Worm (Caenorhabditis elegans) whole organism, L4 larva: ENCODE measurements around the gene pfs-2.

Experiments used
- F44E2.7 ChIP-seq: fragments of 200-800 bp; sonication (Bioruptor generic); IDR thresholded peaks from 2 replicates; pipeline ENCODE4 v2.1.2; 2022; ENCODE audit warnings: missing genetic modification characterization, missing compliant biosample characterization
- ZK337.2 ChIP-seq: fragments of 200-800 bp; sonication (Bioruptor generic); IDR thresholded peaks from 2 replicates; pipeline ENCODE4 v1.3.6; 2022; ENCODE audit warnings: missing genetic modification reagents, missing genetic modification characterization, missing compliant biosample characterization
- aly-2 ChIP-seq: sonication (generic microtip); optimal IDR thresholded peaks from 2 replicates; lab custom pipeline; 2018; ENCODE audit warnings: missing biosample characterization, missing genetic modification characterization
- ceh-62 ChIP-seq: sonication (generic microtip); optimal IDR thresholded peaks from 2 replicates; lab custom pipeline; 2017; ENCODE audit warnings: missing biosample characterization, missing genetic modification characterization
- ctbp-1 ChIP-seq: fragments of 200-800 bp; sonication (Bioruptor generic); IDR thresholded peaks from 2 replicates; pipeline ENCODE4 v1.3.6; 2022; ENCODE audit warnings: missing genetic modification reagents, missing genetic modification characterization, missing compliant biosample characterization
- daf-12 ChIP-seq: fragments of 150-350 bp; optimal IDR thresholded peaks from 2 replicates; lab custom pipeline; 2014; ENCODE audit warnings: missing biosample characterization, missing genetic modification reagents, missing genetic modification characterization
- daf-16 ChIP-seq, 3 experiments: sonication (generic microtip); optimal IDR thresholded peaks; 2 replicates each; lab custom pipeline; 2016 to 2017; ENCODE audit warnings: missing genetic modification characterization in 3 of 3, missing genetic modification reagents in 3 of 3, mild to moderate bottlenecking in 2 of 3, missing compliant biosample characterization in 2 of 3, missing biosample characterization in 1 of 3, moderate library complexity in 1 of 3
- daf-8 ChIP-seq: fragments of 200-800 bp; sonication (Bioruptor generic); IDR thresholded peaks from 2 replicates; pipeline ENCODE4 v1.3.6; 2022; ENCODE audit warnings: missing genetic modification characterization, missing compliant biosample characterization
- egl-43 ChIP-seq: fragments of 200-800 bp; sonication (Bioruptor generic); IDR thresholded peaks from 2 replicates; pipeline ENCODE4 v1.3.6; 2022; ENCODE audit warnings: missing genetic modification reagents, missing genetic modification characterization, missing compliant biosample characterization
- hif-1 ChIP-seq, 2 experiments: sonication (generic microtip); optimal IDR thresholded peaks; 2 replicates each; lab custom pipeline; 2016 to 2017; ENCODE audit warnings: missing compliant biosample characterization in 2 of 2, missing genetic modification characterization in 2 of 2, missing genetic modification reagents in 2 of 2, missing genotype in 2 of 2, mild to moderate bottlenecking in 1 of 2
- hlh-11 ChIP-seq: fragments of 200-800 bp; sonication (Bioruptor generic); optimal IDR thresholded peaks from 2 replicates; lab custom pipeline; 2018; ENCODE audit warnings: mild to moderate bottlenecking, missing genetic modification characterization, missing compliant biosample characterization
- hlh-30 ChIP-seq: sonication (generic microtip); optimal IDR thresholded peaks from 2 replicates; lab custom pipeline; 2017; ENCODE audit warnings: antibody characterized with exemption, mild to moderate bottlenecking, missing genetic modification characterization, missing compliant biosample characterization; ENCODE audit not compliant: insufficient read depth
- hmg-1.1 ChIP-seq: fragments of 200-800 bp; sonication (Bioruptor generic); IDR thresholded peaks from 2 replicates; pipeline ENCODE4 v1.3.6; 2022; ENCODE audit warnings: missing genetic modification reagents, missing genetic modification characterization, missing compliant biosample characterization
- lim-7 ChIP-seq: fragments of 200-800 bp; sonication (Bioruptor generic); IDR thresholded peaks from 2 replicates; pipeline ENCODE4 v1.3.6; 2022; ENCODE audit warnings: missing genetic modification characterization, missing compliant biosample characterization
- lin-29 ChIP-seq: fragments of 200-800 bp; sonication (Bioruptor generic); IDR thresholded peaks from 2 replicates; pipeline ENCODE4 v1.3.6; 2022; ENCODE audit warnings: missing genetic modification reagents, missing genetic modification characterization, missing compliant biosample characterization
- lin-38 ChIP-seq: fragments of 200-800 bp; sonication (Bioruptor generic); IDR thresholded peaks from 2 replicates; pipeline ENCODE4 v1.3.6; 2022; ENCODE audit warnings: missing genetic modification reagents, missing genetic modification characterization, missing compliant biosample characterization
- lsy-2 ChIP-seq, 2 experiments: fragments of 150-350 bp in 1 of 2; sonication (generic microtip) in 1 of 2; optimal IDR thresholded peaks; 2 replicates each; lab custom pipeline; 2014 to 2017; ENCODE audit warnings: missing biosample characterization in 2 of 2, missing genetic modification characterization in 2 of 2
- mep-1 ChIP-seq: fragments of 150-350 bp; sonication (generic microtip); optimal IDR thresholded peaks from 3 replicates; lab custom pipeline; 2014; ENCODE audit warnings: missing biosample characterization, missing genetic modification characterization
- nhr-10 ChIP-seq: fragments of 150-350 bp; optimal IDR thresholded peaks from 2 replicates; lab custom pipeline; 2014; ENCODE audit warnings: missing biosample characterization, missing genetic modification characterization
- nhr-25 ChIP-seq: sonication (generic microtip); optimal IDR thresholded peaks from 2 replicates; lab custom pipeline; 2017; ENCODE audit warnings: missing genetic modification characterization, mild to moderate bottlenecking, missing compliant biosample characterization, antibody characterized with exemption, moderate library complexity, borderline replicate concordance; ENCODE audit not compliant: insufficient read depth
- nhr-48 ChIP-seq: sonication (generic microtip); optimal IDR thresholded peaks from 2 replicates; lab custom pipeline; 2016; ENCODE audit warnings: mild to moderate bottlenecking, missing genetic modification characterization, missing compliant biosample characterization
- nhr-6 ChIP-seq: fragments of 150-350 bp; optimal IDR thresholded peaks from 2 replicates; lab custom pipeline; 2014; ENCODE audit warnings: missing biosample characterization, missing genetic modification characterization
- php-3 ChIP-seq: fragments of 200-800 bp; sonication (Bioruptor generic); IDR thresholded peaks from 2 replicates; pipeline ENCODE4 v1.3.6; 2022; ENCODE audit warnings: missing genetic modification reagents, missing genetic modification characterization, missing compliant biosample characterization
- pqm-1 ChIP-seq: sonication (generic microtip); optimal IDR thresholded peaks from 2 replicates; lab custom pipeline; 2017; ENCODE audit warnings: missing biosample characterization, missing genetic modification characterization
- rbr-2 ChIP-seq: sonication (generic microtip); optimal IDR thresholded peaks from 2 replicates; lab custom pipeline; 2016; ENCODE audit warnings: missing genotype, missing genetic modification characterization, missing compliant biosample characterization
- saeg-2 ChIP-seq: fragments of 200-800 bp; sonication (Bioruptor generic); IDR thresholded peaks from 2 replicates; pipeline ENCODE4 v1.3.6; 2022; ENCODE audit warnings: missing genetic modification reagents, missing genetic modification characterization, missing compliant biosample characterization
- sdz-12 ChIP-seq: fragments of 200-800 bp; sonication (Bioruptor generic); optimal IDR thresholded peaks from 2 replicates; lab custom pipeline; 2018; ENCODE audit warnings: mild to moderate bottlenecking, missing genetic modification characterization, missing compliant biosample characterization
- tag-97 ChIP-seq: fragments of 200-800 bp; sonication (Bioruptor generic); IDR thresholded peaks from 2 replicates; pipeline ENCODE4 v1.3.6; 2022; ENCODE audit warnings: missing genetic modification characterization, missing compliant biosample characterization
- tra-1 ChIP-seq: fragments of 200-800 bp; sonication (Bioruptor generic); IDR thresholded peaks from 2 replicates; pipeline ENCODE4 v1.3.6; 2022; ENCODE audit warnings: missing genetic modification reagents, missing genetic modification characterization, missing compliant biosample characterization
- unc-130 ChIP-seq: sonication (generic microtip); optimal IDR thresholded peaks from 2 replicates; lab custom pipeline; 2016; ENCODE audit warnings: missing genetic modification reagents, missing genetic modification characterization, missing compliant biosample characterization
- unc-39 ChIP-seq: sonication (generic microtip); optimal IDR thresholded peaks from 2 replicates; lab custom pipeline; 2017; ENCODE audit warnings: missing biosample characterization, missing genetic modification characterization
- zfp-2 ChIP-seq: sonication (generic microtip); optimal IDR thresholded peaks from 2 replicates; lab custom pipeline; 2016; ENCODE audit warnings: mild to moderate bottlenecking, missing genetic modification characterization, missing compliant biosample characterization
- zfp-3 ChIP-seq: fragments of 200-800 bp; sonication (Bioruptor generic); conservative IDR thresholded peaks from 2 replicates; pipeline ENCODE4 v1.3.6; 2022; ENCODE audit warnings: missing genetic modification reagents, missing genetic modification characterization, missing compliant biosample characterization

Gene pfs-2

ce11 chrII:14357936-14358416 is at the start of gene pfs-2, which contains the start of gene agl-1 (continued):
- TF ChIP-seq lin-29 (GFP tag; lab: Robert Waterston, UW): no peak
- peak in 1 of 2 experiments; percentile 96 for TF ChIP-seq hif-1 (tag; optimal IDR thresholded peaks at IDR 0.05; lab: Kevin White, UChicago)
- TF ChIP-seq, all 104 proteins: peak for 29

- TF ChIP-seq tra-1 (no peak), nhr-10 (tag; lab: Kevin White, UChicago) (no peak), zfp-2 (tag; lab: Kevin White, UChicago) (no peak), hlh-30 (tag; lab: Kevin White, UChicago) (no peak), daf-12 (tag; lab: Kevin White, UChicago) (no peak), mep-1 (no peak), php-3 (GFP tag; lab: Robert Waterston, UW) (no peak), pqm-1 (tag; lab: Kevin White, UChicago) (no peak), sdz-12 (no peak), lsy-2 (tag; optimal IDR thresholded peaks at IDR 0.05; lab: Kevin White, UChicago) (no peak), lim-7 (GFP tag; lab: Robert Waterston, UW) (no peak), ctbp-1 (GFP tag; lab: Robert Waterston, UW) (no peak), aly-2 (tag; lab: Kevin White, UChicago) (no peak), nhr-48 (tag; lab: Kevin White, UChicago) (no peak), daf-8 (GFP tag; lab: Robert Waterston, UW) (no peak), hmg-1.1 (GFP tag; lab: Robert Waterston, UW) (no peak), unc-130 (GFP tag; lab: Kevin White, UChicago) (no peak)
- TF ChIP-seq, all 104 proteins: peak for 0
These were observed 47.3 kb upstream of the pfs-2 start, which contains the start of gene ctl-3 for ce11 chrII:14310729-14311388. Gene ctl-3, minus strand, starts transcription at chrII:14310779.

ce11 chrII:14311537-14311936 is 46.6 kb upstream of the pfs-2 start:
- TF ChIP-seq zfp-3 (GFP tag; lab: Robert Waterston, UW) (no peak), egl-43 (no peak), ZK337.2 (GFP tag; lab: Robert Waterston, UW) (no peak), nhr-25 (tag; lab: Kevin White, UChicago) (no peak), tra-1 (no peak), rbr-2 (tag; lab: Kevin White, UChicago) (peak; percentile 2), daf-16 (GFP tag; optimal IDR thresholded peaks at IDR 0.05; lab: Kevin White, UChicago) (peak in 1 of 2 experiments; percentile 66), daf-16 (tag; optimal IDR thresholded peaks at IDR 0.05; lab: Kevin White, UChicago) (peak; percentile 60), hlh-11 (tag; lab: Kevin White, UChicago) (peak; percentile 17), unc-39 (tag; lab: Kevin White, UChicago) (no peak), nhr-6 (tag; lab: Kevin White, UChicago) (no peak)

DNA sequence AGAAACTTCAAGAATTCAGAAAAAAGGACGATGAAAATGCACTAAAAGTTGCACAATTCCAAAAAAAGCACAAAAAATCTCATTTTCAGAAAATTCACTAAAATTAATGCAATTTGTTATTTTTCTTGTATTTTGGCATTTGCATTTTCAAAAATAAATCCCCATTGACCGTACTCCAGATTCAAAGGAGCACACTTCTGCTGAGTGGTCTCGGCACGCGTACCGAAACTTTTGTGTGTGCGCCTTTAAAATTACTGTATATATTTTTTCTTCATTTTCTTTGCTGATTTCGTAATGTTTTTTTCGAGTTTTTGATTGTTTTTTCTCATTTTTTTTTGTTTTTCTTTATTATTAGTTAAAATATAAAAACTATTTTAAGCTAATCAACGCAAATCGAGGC is 46.0 kb upstream of the pfs-2 start:
- TF ChIP-seq lin-38 (GFP tag; lab: Robert Waterston, UW): 0 out of 2 replicates have a peak, but pooled peaks have one; percentile 15
- no peak for TF ChIP-seq php-3 (GFP tag; lab: Robert Waterston, UW)
- no peak for TF ChIP-seq F44E2.7 (GFP tag; lab: Robert Waterston, UW)
- TF ChIP-seq ceh-62 (tag; lab: Kevin White, UChicago): no peak
- peak in 1 of 2 experiments; percentile 23 for TF ChIP-seq lsy-2 (tag; optimal IDR thresholded peaks at IDR 0.05; lab: Kevin White, UChicago)
- no peak for TF ChIP-seq tag-97 (GFP tag; lab: Robert Waterston, UW)
- peak; percentile 8 for TF ChIP-seq unc-130 (GFP tag; lab: Kevin White, UChicago)
- no peak for TF ChIP-seq saeg-2 (GFP tag; lab: Robert Waterston, UW)
- no peak for TF ChIP-seq nhr-10 (tag; lab: Kevin White, UChicago)
